Worm (Caenorhabditis elegans): ENCODE results near the gene acl-8.

The acl-8 gene

DNA sequence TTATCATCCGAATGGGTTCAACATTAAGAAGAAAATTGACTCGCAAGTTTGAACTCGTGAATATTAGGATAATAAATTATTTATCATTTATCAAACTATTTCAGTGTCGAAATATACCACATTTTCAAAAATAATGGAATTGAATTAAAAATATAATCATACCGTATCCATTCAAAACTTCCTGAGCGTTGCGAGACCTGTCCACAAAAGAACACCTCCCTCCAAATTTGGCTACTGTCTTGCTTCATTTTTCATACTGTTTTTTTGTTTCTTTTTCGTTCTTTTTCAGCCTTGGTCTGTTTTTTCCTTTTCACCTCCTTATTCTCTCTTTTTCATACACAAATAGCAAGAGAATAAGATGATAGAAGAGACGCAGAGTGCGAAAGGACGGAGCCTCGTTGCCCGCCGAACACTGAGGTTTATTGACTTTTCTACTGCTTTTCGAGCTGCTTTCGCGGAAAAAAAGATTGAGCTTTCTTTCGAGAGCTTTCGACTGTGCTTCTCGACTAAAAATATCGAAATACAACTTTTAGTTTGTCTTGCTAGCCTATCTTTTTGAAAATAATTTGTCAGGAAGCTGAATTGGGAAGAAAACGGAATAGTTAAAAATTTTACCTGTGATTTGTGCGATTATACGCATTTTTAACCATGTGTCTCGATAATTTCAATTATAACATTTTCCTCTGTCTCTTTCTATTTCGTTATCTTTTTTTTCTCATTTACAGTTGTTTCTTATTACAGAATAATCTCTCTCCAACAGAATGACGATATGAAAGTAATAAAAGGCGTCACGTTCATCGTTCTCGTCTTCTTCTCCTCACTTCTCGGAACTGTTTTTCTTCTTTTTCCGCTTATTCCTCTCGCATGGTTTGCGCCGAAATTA lies at the start of gene acl-8:
TSS of gene acl-8 (plus strand) at position 742 of the 883 bp plus-strand sequence.
- TF ChIP-seq pqm-1 (tag; optimal IDR thresholded peaks at IDR 0.05) (peak; percentile 84), nhr-28 (tag; optimal IDR thresholded peaks at IDR 0.05) (peak; percentile 73), F10B5.3 (tag; optimal IDR thresholded peaks at IDR 0.05) (no peak), php-3 (GFP tag; IDR thresholded peaks at IDR 0.05) (0 out of 2 replicates have a peak, but pooled peaks have one; percentile 51), dmd-6 (GFP tag; IDR thresholded peaks at IDR 0.05) (peak; percentile 69), dve-1 (tag; optimal IDR thresholded peaks at IDR 0.05; ENCODE audit: insufficient read depth) (peak; percentile 34), aha-1 (tag) (peak; percentile 23), Y48G9A.11 (GFP tag; IDR thresholded peaks at IDR 0.05) (0 out of 2 replicates have a peak, but pooled peaks have one; percentile 16), tra-1 (GFP tag; IDR thresholded peaks at IDR 0.05) (no peak), T20F7.1 (GFP tag; optimal IDR thresholded peaks at IDR 0.05) (peak; percentile 37), unc-62 (GFP tag; optimal IDR thresholded peaks at IDR 0.05 in 1 of 2) (peak in 1 of 2 experiments; percentile 84), unc-62 (tag; optimal IDR thresholded peaks at IDR 0.05) (no peak), pha-4 (GFP tag; IDR thresholded peaks at IDR 0.05) (no peak), pha-4 (tag; optimal IDR thresholded peaks at IDR 0.05) (peak; percentile 19), daf-16 (GFP tag; optimal IDR thresholded peaks at IDR 0.05) (no peak), daf-16 (tag; optimal IDR thresholded peaks at IDR 0.05) (peak; percentile 61), mxl-3 (GFP tag; optimal IDR thresholded peaks at IDR 0.05) (peak; percentile 51), hlh-11 (tag; optimal IDR thresholded peaks at IDR 0.05) (peak; percentile 59), lin-13 (GFP tag; optimal IDR thresholded peaks at IDR 0.05) (no peak), snpc-1.2 (GFP tag; IDR thresholded peaks at IDR 0.05) (no peak)

DNA sequence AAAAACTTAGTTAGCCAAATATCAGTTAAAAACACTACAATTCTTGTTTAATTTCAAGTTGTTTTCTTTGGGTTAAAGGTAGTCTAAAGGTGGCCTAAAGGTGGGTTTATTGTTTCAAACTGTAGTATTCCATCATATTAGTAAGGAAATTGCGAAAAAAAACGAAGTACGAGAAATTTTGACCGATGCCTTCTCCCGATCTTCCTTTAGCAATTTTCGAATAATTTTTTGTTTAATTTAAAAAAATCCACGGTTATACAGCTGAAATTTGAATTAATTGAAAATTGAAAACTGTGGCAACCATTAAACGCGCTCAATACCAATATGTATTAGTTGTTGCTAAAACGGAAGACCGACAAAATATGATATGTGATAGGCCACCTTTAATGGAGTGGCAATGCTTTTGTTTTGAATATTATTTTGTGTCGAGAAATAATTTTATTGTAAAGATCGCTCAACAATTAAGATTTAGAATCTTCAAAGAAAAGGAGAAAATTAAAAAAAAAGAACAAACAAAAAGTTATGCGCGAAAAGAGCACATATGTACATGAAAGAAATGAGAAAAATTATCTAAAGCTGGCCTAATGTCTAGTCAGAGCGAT lies 49.6 kb upstream of the acl-8 start:
- TF ChIP-seq ceh-32 (tag; optimal IDR thresholded peaks at IDR 0.05; ENCODE audit: poor library complexity) (no peak), pqm-1 (tag; optimal IDR thresholded peaks at IDR 0.05) (peak; percentile 14), unc-62 (GFP tag; optimal IDR thresholded peaks at IDR 0.05 in 1 of 2) (peak in 1 of 2 experiments; percentile 57), unc-62 (tag; optimal IDR thresholded peaks at IDR 0.05) (no peak), zfp-3 (GFP tag; conservative IDR thresholded peaks at IDR 0.05) (peak; percentile 75), ztf-11 (tag; optimal IDR thresholded peaks at IDR 0.05) (no peak), lim-7 (GFP tag; IDR thresholded peaks at IDR 0.05) (peak; percentile 19; the same call in 1 of the 2 replicates), T20F7.1 (GFP tag; optimal IDR thresholded peaks at IDR 0.05) (peak; percentile 55), lin-1 (GFP tag; IDR thresholded peaks at IDR 0.05) (0 out of 2 replicates have a peak, but pooled peaks have one; percentile 16), aly-2 (tag; optimal IDR thresholded peaks at IDR 0.05) (peak; percentile 77), zip-2 (tag; optimal IDR thresholded peaks at IDR 0.05) (no peak), pha-4 (GFP tag; IDR thresholded peaks at IDR 0.05) (0 out of 2 replicates have a peak, but pooled peaks have one; percentile 20), pha-4 (tag; optimal IDR thresholded peaks at IDR 0.05) (no peak), aha-1 (tag) (peak; percentile 3), ctbp-1 (GFP tag; IDR thresholded peaks at IDR 0.05) (no peak), lin-15B (tag; optimal IDR thresholded peaks at IDR 0.05) (no peak), hif-1 (tag; optimal IDR thresholded peaks at IDR 0.05) (no peak), hlh-11 (tag; optimal IDR thresholded peaks at IDR 0.05) (no peak), unc-39 (tag; optimal IDR thresholded peaks at IDR 0.05) (no peak), vab-7 (GFP tag; IDR thresholded peaks at IDR 0.05) (no peak), madf-9 (GFP tag; conservative IDR thresholded peaks at IDR 0.05) (no peak), saeg-2 (GFP tag; IDR thresholded peaks at IDR 0.05) (no peak), Y75B8A.6 (GFP tag; IDR thresholded peaks at IDR 0.05) (peak; percentile 77), mep-1 (tag; optimal IDR thresholded peaks at IDR 0.05) (peak; percentile 59), spr-1 (tag; optimal IDR thresholded peaks at IDR 0.05) (no peak), hlh-30 (tag; optimal IDR thresholded peaks at IDR 0.05; ENCODE audit: insufficient read depth) (no peak), spr-3 (GFP tag; optimal IDR thresholded peaks at IDR 0.05) (no peak), ceh-28 (tag; optimal IDR thresholded peaks at IDR 0.05) (no peak), ceh-44 (GFP tag; IDR thresholded peaks at IDR 0.05) (no peak), ces-1 (GFP tag; optimal IDR thresholded peaks at IDR 0.05) (no peak), ceh-62 (tag; optimal IDR thresholded peaks at IDR 0.05) (no peak), nhr-28 (tag; optimal IDR thresholded peaks at IDR 0.05) (peak; percentile 17), zfp-2 (tag; optimal IDR thresholded peaks at IDR 0.05) (no peak), dve-1 (tag; optimal IDR thresholded peaks at IDR 0.05; ENCODE audit: insufficient read depth) (peak; percentile 59), lin-38 (GFP tag; IDR thresholded peaks at IDR 0.05) (peak; percentile 42), F10B5.3 (tag; optimal IDR thresholded peaks at IDR 0.05) (no peak), nhr-77 (tag; optimal IDR thresholded peaks at IDR 0.05) (peak; percentile 49)
